Worm (Caenorhabditis elegans): ENCODE data around the gene taap-1.

Gene taap-1

DNA sequence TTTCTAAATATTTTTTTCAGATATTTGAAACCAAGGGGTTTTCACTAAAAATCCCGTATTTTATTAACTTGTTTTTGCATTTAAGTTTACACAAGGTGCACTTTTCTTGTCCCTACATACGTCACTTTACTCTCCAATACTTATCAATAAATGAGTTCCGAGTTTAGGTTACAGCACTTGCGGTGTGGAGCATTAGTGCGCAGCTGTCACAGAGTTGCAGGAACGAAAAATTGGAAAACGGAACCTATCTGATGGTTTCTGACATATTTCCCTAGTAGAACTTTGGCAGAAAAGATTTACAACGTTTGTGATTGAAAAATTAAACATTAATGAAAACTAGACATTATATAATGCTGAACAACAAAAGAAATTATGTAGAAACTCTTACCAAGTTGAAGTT lies 14.5 kb upstream of the taap-1 start:
- TF ChIP-seq sea-2 (GFP tag; optimal IDR thresholded peaks at IDR 0.05) (no peak), nhr-67 (tag; optimal IDR thresholded peaks at IDR 0.05) (no peak), R02D3.7 (tag; optimal IDR thresholded peaks at IDR 0.05) (no peak), ztf-4 (tag; optimal IDR thresholded peaks at IDR 0.05) (no peak), unc-62 (GFP tag; optimal IDR thresholded peaks at IDR 0.05) (no peak), ceh-16 (tag; optimal IDR thresholded peaks at IDR 0.05) (no peak), egl-5 (tag; optimal IDR thresholded peaks at IDR 0.05) (no peak), nhr-76 (tag; optimal IDR thresholded peaks at IDR 0.05) (no peak), fos-1 (tag; optimal IDR thresholded peaks at IDR 0.05) (no peak), daf-12 (tag; optimal IDR thresholded peaks at IDR 0.05) (no peak), nhr-11 (tag; optimal IDR thresholded peaks at IDR 0.05) (no peak), nhr-43 (tag; optimal IDR thresholded peaks at IDR 0.05; ENCODE audit: poor library complexity, severe bottlenecking) (no peak), unc-39 (tag; optimal IDR thresholded peaks at IDR 0.05) (no peak)

DNA sequence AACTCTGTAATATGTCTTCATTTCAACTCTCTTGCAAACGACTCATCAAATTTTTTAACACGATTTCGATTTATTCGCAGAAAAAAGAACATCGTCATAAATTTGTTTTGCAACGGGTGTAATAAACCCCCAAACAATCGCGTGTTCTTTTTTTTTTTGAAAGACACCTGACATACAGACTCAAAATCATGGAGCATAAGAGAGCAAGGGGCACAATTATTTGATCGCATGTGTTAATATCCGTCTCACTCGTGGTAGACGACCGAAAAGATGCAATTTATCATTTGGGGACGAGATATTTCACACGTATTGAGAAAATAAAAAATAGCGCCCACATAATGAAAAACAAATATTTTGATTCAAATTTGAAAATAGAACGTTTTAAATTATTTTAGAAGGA lies 12.5 kb upstream of the taap-1 start:
- TF ChIP-seq lin-39 (tag; optimal IDR thresholded peaks at IDR 0.05) (peak; percentile 31), nhr-23 (tag; optimal IDR thresholded peaks at IDR 0.05) (no peak), elt-2 (tag; optimal IDR thresholded peaks at IDR 0.05) (no peak), egl-5 (tag; optimal IDR thresholded peaks at IDR 0.05) (peak; percentile 13), ama-1 (optimal IDR thresholded peaks at IDR 0.05) (no peak), tbx-2 (tag; optimal IDR thresholded peaks at IDR 0.05) (no peak), ceh-28 (tag; optimal IDR thresholded peaks at IDR 0.05) (no peak)

DNA sequence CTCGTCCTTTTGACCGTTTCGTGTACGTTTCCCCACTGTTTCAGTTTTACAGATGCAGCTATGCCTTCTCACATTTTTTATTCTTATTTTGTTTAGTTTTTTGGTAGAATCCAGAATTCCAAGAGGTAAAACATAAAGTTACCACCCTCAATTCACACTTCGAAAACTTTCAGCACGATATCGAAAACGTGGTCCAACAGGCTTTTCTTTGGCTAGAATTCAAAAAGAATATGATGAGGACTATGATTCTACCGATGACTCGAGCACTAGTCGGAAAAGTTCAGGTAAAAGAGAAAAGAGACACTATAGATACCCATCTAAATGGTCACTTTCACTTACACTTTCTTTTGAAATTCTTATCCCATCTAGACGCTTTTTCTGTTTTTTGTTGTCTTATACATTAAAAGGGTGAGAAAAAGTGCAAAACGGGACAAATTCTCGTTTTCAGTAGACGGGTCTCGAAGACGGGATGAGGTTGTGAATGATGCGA lies 10.6 kb upstream of the taap-1 start, which contains the start of gene M05D6.9:
TSS of gene M05D6.9 (plus strand) at position 51 of the 490 bp plus-strand sequence.
- TF ChIP-seq nhr-25 (tag; optimal IDR thresholded peaks at IDR 0.05): peak; percentile 1
- peak; percentile 51 for TF ChIP-seq elt-1 (tag; optimal IDR thresholded peaks at IDR 0.05)
- TF ChIP-seq zag-1 (tag; optimal IDR thresholded peaks at IDR 0.05): no peak

DNA sequence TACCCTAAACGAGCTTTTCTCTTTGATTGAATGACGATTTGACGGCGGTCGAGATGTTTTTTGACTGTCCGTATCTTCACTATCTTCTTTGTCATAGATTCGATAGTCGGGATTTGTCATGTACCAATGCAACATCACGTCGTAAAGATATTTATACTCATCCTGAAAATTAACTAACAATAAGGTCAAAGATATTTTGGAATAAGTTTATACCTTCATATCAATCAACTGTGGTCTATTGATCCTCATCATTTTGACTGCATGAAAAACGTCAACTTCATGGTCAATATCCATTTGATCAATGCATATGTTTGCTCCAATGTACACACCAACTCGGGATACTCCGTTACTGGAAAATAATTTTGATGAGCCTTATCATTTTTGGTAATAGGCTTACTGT lies 4.5 kb upstream of the taap-1 start:
- TF ChIP-seq ceh-82 (tag; optimal IDR thresholded peaks at IDR 0.05) (no peak), fos-1 (tag; optimal IDR thresholded peaks at IDR 0.05) (no peak), daf-12 (tag; optimal IDR thresholded peaks at IDR 0.05) (no peak), nhr-23 (tag; optimal IDR thresholded peaks at IDR 0.05) (no peak), fkh-2 (tag; optimal IDR thresholded peaks at IDR 0.05) (no peak), zag-1 (tag; optimal IDR thresholded peaks at IDR 0.05) (no peak), nhr-11 (tag; optimal IDR thresholded peaks at IDR 0.05) (no peak), egl-5 (tag; optimal IDR thresholded peaks at IDR 0.05) (no peak), nhr-76 (tag; optimal IDR thresholded peaks at IDR 0.05) (no peak), jun-1 (tag; optimal IDR thresholded peaks at IDR 0.05) (no peak), elt-3 (tag; optimal IDR thresholded peaks at IDR 0.05) (no peak), egl-27 (tag; optimal IDR thresholded peaks at IDR 0.05) (no peak), mdl-1 (tag; optimal IDR thresholded peaks at IDR 0.05) (no peak), ztf-11 (tag; optimal IDR thresholded peaks at IDR 0.05) (no peak), pqm-1 (tag; optimal IDR thresholded peaks at IDR 0.05) (no peak), unc-39 (tag; optimal IDR thresholded peaks at IDR 0.05) (no peak), elt-1 (tag; optimal IDR thresholded peaks at IDR 0.05) (no peak), aly-2 (tag; optimal IDR thresholded peaks at IDR 0.05) (no peak), nfya-1 (tag; optimal IDR thresholded peaks at IDR 0.05; ENCODE audit: insufficient read depth) (no peak), elt-2 (tag; optimal IDR thresholded peaks at IDR 0.05) (no peak)

DNA sequence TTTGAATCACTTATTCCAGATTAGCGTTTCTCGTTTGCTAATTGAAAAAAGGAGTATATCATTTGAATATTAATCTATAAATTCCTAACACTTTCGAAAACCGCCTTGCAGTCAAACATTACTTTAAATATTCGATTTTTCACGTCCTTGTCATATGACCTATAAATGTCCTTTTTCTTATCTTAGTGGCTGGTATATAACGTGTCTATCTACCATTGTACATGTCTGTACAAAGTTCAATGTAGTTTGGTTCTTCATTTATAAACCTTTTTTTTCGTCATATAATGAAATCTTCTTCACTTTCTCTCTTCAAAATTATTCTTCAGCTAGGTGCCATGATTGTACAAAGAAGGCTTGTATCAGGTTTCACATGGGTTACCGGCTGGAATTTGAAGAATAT lies 1.9 kb upstream of the taap-1 start, which contains the start of gene gbh-2:
TSS of gene gbh-2 (plus strand) at position 277 of the 400 bp plus-strand sequence.
- TF ChIP-seq egl-27 (tag; optimal IDR thresholded peaks at IDR 0.05) (no peak), nhr-23 (tag; optimal IDR thresholded peaks at IDR 0.05) (peak; percentile 42), pha-4 (tag; optimal IDR thresholded peaks at IDR 0.05) (peak; percentile 11), unc-39 (tag; optimal IDR thresholded peaks at IDR 0.05) (no peak), nhr-25 (tag; optimal IDR thresholded peaks at IDR 0.05) (peak; percentile 63), aly-2 (tag; optimal IDR thresholded peaks at IDR 0.05) (no peak), jun-1 (tag; optimal IDR thresholded peaks at IDR 0.05) (peak; percentile 16), egl-5 (tag; optimal IDR thresholded peaks at IDR 0.05) (no peak), elt-2 (tag; optimal IDR thresholded peaks at IDR 0.05) (peak; percentile 93), ztf-4 (tag; optimal IDR thresholded peaks at IDR 0.05) (peak; percentile 48), ztf-11 (tag; optimal IDR thresholded peaks at IDR 0.05) (no peak), skn-1 (tag; optimal IDR thresholded peaks at IDR 0.05) (peak; percentile 67), pqm-1 (tag; optimal IDR thresholded peaks at IDR 0.05) (peak; percentile 95), snpc-4 (tag; optimal IDR thresholded peaks at IDR 0.05) (peak; percentile 9), nhr-43 (tag; optimal IDR thresholded peaks at IDR 0.05; ENCODE audit: poor library complexity, severe bottlenecking) (peak; percentile 46)
